Fruit fly (Drosophila melanogaster): Measurements from ENCODE around the gene CG42554.

Gene CG42554

DNA sequence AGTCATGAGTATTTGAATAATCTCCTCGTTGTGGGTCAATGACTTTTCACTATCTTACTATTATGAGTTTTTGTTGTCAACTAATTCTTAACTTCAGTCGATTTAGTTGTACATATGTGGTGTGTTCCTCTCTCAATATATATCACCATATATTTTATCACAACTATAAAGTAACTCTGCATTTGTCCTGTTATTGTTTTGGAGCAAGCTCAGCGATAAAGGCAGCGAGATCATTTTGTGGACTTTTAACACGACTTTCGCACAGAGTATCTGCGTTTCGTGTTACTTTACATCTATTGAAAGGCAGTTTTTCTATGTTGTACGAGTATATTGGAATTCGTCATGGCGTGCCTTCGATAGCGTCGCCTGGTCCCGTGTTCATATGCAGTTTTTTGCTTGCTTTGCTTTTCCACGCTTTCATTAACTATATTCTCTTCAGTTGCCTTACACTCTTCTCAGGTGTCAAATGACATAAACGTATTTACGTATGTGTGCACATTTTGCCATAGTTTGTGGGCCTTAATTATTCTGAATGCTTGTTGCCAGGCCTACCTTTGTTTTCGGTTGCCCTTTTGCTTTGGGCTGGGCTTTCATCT is 40.0 kb downstream of the CG42554 start:
- TF ChIP-seq Abd-B (GFP tag; optimal IDR thresholded peaks at IDR 0.05), result no peak

dm6 chr3L:876087-876486 is 40.6 kb downstream of the CG42554 start:
- TF ChIP-seq Hr83 (GFP tag; optimal IDR thresholded peaks at IDR 0.05; ENCODE audit: poor library complexity, severe bottlenecking), result peak; percentile 1
- TF ChIP-seq Myc (optimal IDR thresholded peaks at IDR 0.05), result no peak
- no peak for TF ChIP-seq HLH106 (tag; optimal IDR thresholded peaks at IDR 0.05)

DNA sequence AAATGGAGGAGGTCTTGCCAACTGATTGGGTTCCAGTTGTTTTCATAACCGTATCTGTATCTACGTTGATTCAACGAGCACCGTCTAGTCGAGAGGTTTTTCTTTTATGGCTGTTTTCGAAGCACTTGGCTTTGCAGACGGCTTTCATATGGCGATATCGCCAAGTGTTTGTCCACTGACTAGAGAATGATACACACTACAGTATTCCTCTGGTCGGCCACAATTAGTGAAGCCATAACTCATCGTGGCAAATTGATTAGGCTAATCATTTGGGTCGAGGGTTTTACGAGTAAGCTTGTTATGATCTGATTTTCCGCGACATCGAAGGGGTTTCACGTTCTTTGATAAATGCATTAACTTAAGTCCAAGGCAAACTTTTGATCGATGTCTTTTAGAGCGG is 41.2 kb downstream of the CG42554 start:
- no peak for TF ChIP-seq N (GFP tag; optimal IDR thresholded peaks at IDR 0.05)
- TF ChIP-seq Rel (GFP tag; optimal IDR thresholded peaks at IDR 0.05), result no peak
- TF ChIP-seq Rel (tag; optimal IDR thresholded peaks at IDR 0.05), result peak; percentile 17
- TF ChIP-seq Hr83 (GFP tag; optimal IDR thresholded peaks at IDR 0.05; ENCODE audit: poor library complexity, severe bottlenecking), result no peak

DNA sequence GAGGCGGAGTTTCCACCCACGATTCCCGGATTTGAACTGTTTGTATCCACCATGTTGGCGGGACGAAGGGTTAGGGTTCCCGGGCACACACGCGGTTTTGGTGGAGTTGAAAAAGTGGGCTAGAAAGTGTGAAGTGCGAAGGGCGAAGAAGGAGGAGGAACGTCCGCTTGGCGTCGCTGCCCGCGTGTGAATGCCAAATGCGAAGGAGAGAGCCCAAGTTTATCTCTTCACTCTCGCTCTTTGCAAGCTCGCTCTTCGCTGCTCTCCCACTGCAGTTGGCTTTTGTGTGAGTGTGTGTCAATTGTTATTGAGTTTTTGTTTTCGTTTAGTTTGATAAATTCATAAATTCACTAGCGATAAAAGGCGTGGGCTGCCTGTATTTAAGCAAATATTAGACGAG is 45.4 kb downstream of the CG42554 start:
- TF ChIP-seq sage (GFP tag; optimal IDR thresholded peaks at IDR 0.05) (no peak), psq (GFP tag; optimal IDR thresholded peaks at IDR 0.05) (no peak), woc (GFP tag; optimal IDR thresholded peaks at IDR 0.05) (no peak), dsf (GFP tag; optimal IDR thresholded peaks at IDR 0.05; ENCODE audit: borderline replicate concordance) (no peak), lola (GFP tag; optimal IDR thresholded peaks at IDR 0.05) (no peak), dl (GFP tag; optimal IDR thresholded peaks at IDR 0.05; ENCODE audit: insufficient read depth in 1 of 2, partially characterized antibody in 2 of 2) (peak; percentile 78 to 91), Dif (GFP tag; optimal IDR thresholded peaks at IDR 0.05; ENCODE audit: partially characterized antibody) (peak; percentile 96), Rel (GFP tag; optimal IDR thresholded peaks at IDR 0.05) (no peak), Rel (tag; optimal IDR thresholded peaks at IDR 0.05) (no peak), ey (GFP tag; optimal IDR thresholded peaks at IDR 0.05) (no peak), Abd-B (GFP tag; optimal IDR thresholded peaks at IDR 0.05) (no peak)

- TF ChIP-seq dl (GFP tag; optimal IDR thresholded peaks at IDR 0.05; ENCODE audit: insufficient read depth in 1 of 2, partially characterized antibody in 2 of 2) (peak; percentile 77 to 82), Hnf4 (GFP tag; optimal IDR thresholded peaks at IDR 0.05) (peak; percentile 30), Dif (GFP tag; optimal IDR thresholded peaks at IDR 0.05; ENCODE audit: partially characterized antibody) (peak; percentile 83), HLH106 (tag; optimal IDR thresholded peaks at IDR 0.05) (no peak), rgr (GFP tag; optimal IDR thresholded peaks at IDR 0.05) (peak; percentile 31), woc (GFP tag; optimal IDR thresholded peaks at IDR 0.05) (no peak)
Measured at dm6 chr3L:881496-882235, 46.2 kb downstream of the CG42554 start, which contains the start of gene CG13907. CG13907 (minus strand) TSS chr3L:882013.

dm6 chr3L:882236-882891 is 46.9 kb downstream of the CG42554 start:
- TF ChIP-seq tai (GFP tag; optimal IDR thresholded peaks at IDR 0.05) (no peak), pan (optimal IDR thresholded peaks at IDR 0.05) (no peak), dmrt93B (GFP tag; optimal IDR thresholded peaks at IDR 0.05) (no peak), OdsH (GFP tag; optimal IDR thresholded peaks at IDR 0.05) (no peak), psq (GFP tag; optimal IDR thresholded peaks at IDR 0.05) (no peak), Hnf4 (GFP tag; optimal IDR thresholded peaks at IDR 0.05) (no peak), sv (GFP tag; optimal IDR thresholded peaks at IDR 0.05) (no peak), Rel (GFP tag; optimal IDR thresholded peaks at IDR 0.05) (no peak), Rel (tag; optimal IDR thresholded peaks at IDR 0.05) (no peak), fru (GFP tag; optimal IDR thresholded peaks at IDR 0.05) (no peak), dsf (GFP tag; optimal IDR thresholded peaks at IDR 0.05; ENCODE audit: borderline replicate concordance) (no peak), Jra (GFP tag; optimal IDR thresholded peaks at IDR 0.05) (no peak), GATAd (GFP tag; optimal IDR thresholded peaks at IDR 0.05) (no peak)

DNA sequence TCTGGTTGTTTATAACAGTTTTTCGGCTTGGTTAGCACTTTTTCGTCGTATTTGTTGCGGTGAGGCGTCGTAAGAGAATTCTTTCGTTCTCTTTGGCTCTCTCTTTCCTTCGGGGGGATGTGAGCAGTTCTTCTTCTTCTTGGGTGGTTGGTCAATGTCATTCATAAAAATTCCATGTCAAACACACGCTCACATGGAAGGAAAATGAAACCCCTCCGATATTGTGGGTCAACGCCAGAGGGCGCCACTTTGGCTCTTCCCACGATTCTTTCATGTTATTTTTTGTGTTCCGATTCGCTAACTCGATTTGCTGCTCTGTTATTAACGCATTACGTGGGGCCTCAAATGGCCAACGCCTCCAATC is 47.4 kb downstream of the CG42554 start:
- TF ChIP-seq CrebA (GFP tag; optimal IDR thresholded peaks at IDR 0.05; ENCODE audit: borderline replicate concordance), result no peak
- no peak for TF ChIP-seq ey (GFP tag; optimal IDR thresholded peaks at IDR 0.05)

Measured in whole organism, wandering third instar larva.